Worm (Caenorhabditis elegans) whole organism, L3 larva: ENCODE data around the gene F56D6.13.

Experiments used
- egl-27 ChIP-seq: sonication (generic microtip); optimal IDR thresholded peaks from 4 replicates; lab custom pipeline; 2017; ENCODE audit warnings: missing biosample characterization, missing genetic modification reagents, missing genetic modification characterization
- fkh-2 ChIP-seq: fragments of 150-350 bp; optimal IDR thresholded peaks from 2 replicates; lab custom pipeline; 2014; ENCODE audit warnings: missing biosample characterization, missing genetic modification reagents, missing genetic modification characterization
- mml-1 ChIP-seq: fragments of 150-350 bp; sonication (generic microtip); optimal IDR thresholded peaks from 3 replicates; lab custom pipeline; 2014; ENCODE audit warnings: missing biosample characterization, missing genetic modification characterization
- nfya-1 ChIP-seq: sonication (generic microtip); optimal IDR thresholded peaks from 2 replicates; lab custom pipeline; 2017; ENCODE audit warnings: missing genetic modification characterization, mild to moderate bottlenecking, missing compliant biosample characterization, antibody characterized with exemption, moderate library complexity; ENCODE audit not compliant: insufficient read depth
- nhr-237 ChIP-seq: fragments of 150-350 bp; optimal IDR thresholded peaks from 2 replicates; lab custom pipeline; 2014; ENCODE audit warnings: missing biosample characterization, missing genetic modification characterization
- nhr-76 ChIP-seq: fragments of 150-350 bp; sonication (generic microtip); optimal IDR thresholded peaks from 5 replicates; lab custom pipeline; 2014; ENCODE audit warnings: missing biosample characterization, missing genetic modification characterization
- pha-4 ChIP-seq: fragments of 150-350 bp; optimal IDR thresholded peaks from 2 replicates; lab custom pipeline; 2014; ENCODE audit warnings: missing biosample characterization, missing genetic modification reagents, missing genetic modification characterization
- pqm-1 ChIP-seq: fragments of 150-350 bp; optimal IDR thresholded peaks from 2 replicates; lab custom pipeline; 2017; ENCODE audit warnings: missing biosample characterization, missing genetic modification characterization, inconsistent platforms
- snpc-4 ChIP-seq: fragments of 150-350 bp; optimal IDR thresholded peaks from 2 replicates; lab custom pipeline; 2014; ENCODE audit warnings: missing biosample characterization, missing genetic modification characterization
- unc-39 ChIP-seq: sonication (generic microtip); optimal IDR thresholded peaks from 4 replicates; lab custom pipeline; 2017; ENCODE audit warnings: missing biosample characterization, missing genetic modification characterization
- unc-62 ChIP-seq: fragments of 150-350 bp; sonication (generic microtip); optimal IDR thresholded peaks from 4 replicates; lab custom pipeline; 2014; ENCODE audit warnings: missing biosample characterization, missing genetic modification reagents, missing genetic modification characterization

DNA sequence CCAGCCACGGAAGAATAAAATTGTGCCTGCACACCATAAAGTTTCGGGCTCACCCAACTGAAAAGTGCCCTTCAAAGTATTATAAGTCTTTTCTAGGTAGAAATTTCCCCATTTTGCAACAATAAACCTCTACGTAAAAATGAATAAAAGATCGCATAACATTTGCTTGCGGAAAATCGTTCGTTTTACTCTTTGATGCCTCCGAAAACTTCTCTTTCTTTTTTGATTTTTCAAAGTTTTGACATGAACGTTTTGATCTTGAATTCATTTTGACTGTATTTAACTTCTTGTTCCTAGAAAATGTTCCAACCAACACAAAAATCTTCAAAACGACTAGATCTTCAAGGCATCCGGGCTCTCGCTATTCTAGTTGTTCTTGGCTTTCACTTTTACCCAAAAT is 20.3 kb upstream of the F56D6.13 start, which contains the start of gene oac-21:
- TF ChIP-seq pqm-1 (tag; lab: Kevin White, UChicago): no peak
- TF ChIP-seq nhr-76: no peak
- TF ChIP-seq nhr-237: no peak
- no peak for TF ChIP-seq unc-39 (tag; lab: Kevin White, UChicago)
- no peak for TF ChIP-seq egl-27 (tag; lab: Kevin White, UChicago)
- TF ChIP-seq nfya-1 (tag; lab: Kevin White, UChicago): no peak
- no peak for TF ChIP-seq snpc-4
- no peak for TF ChIP-seq unc-62 (GFP tag; lab: Kevin White, UChicago)
- no peak for TF ChIP-seq fkh-2
- TF ChIP-seq pha-4 (tag; lab: Kevin White, UChicago): no peak
- no peak for TF ChIP-seq mml-1 (tag; lab: Kevin White, UChicago)
